Fruit fly (Drosophila melanogaster) whole organism, prepupa: ENCODE results near the gene gNacalpha.

Experiments
- CG10631 ChIP-seq: fragments of 200-800 bp; sonication (Bioruptor generic); optimal IDR thresholded peaks from 2 replicates; lab custom pipeline; 2016; ENCODE audit warnings: missing biosample characterization, missing genetic modification characterization
- CG10669 ChIP-seq: fragments of 200-800 bp; sonication (Bioruptor generic); optimal IDR thresholded peaks from 3 replicates; lab custom pipeline; 2018; ENCODE audit warnings: missing biosample characterization, mild to moderate bottlenecking, missing genetic modification characterization, moderate library complexity
- CG11294 ChIP-seq: fragments of 200-800 bp; sonication (Bioruptor generic); IDR thresholded peaks from 2 replicates; pipeline ENCODE4 v1.3.6; 2022; ENCODE audit warnings: missing biosample characterization, missing genetic modification characterization
- CG11762 ChIP-seq: fragments of 200-800 bp; sonication (Bioruptor generic); optimal IDR thresholded peaks from 3 replicates; lab custom pipeline; 2016; ENCODE audit warnings: missing biosample characterization, missing genetic modification characterization; ENCODE audit not compliant: insufficient read depth
- CG11902 ChIP-seq: fragments of 200-800 bp; sonication (Bioruptor generic); optimal IDR thresholded peaks from 3 replicates; lab custom pipeline; 2016; ENCODE audit warnings: missing biosample characterization, missing genetic modification characterization
- CG15336 ChIP-seq: fragments of 200-800 bp; sonication (Bioruptor generic); IDR thresholded peaks from 2 replicates; pipeline ENCODE4 v1.3.6; 2022; ENCODE audit warnings: missing biosample characterization, missing genetic modification characterization
- CG1621 ChIP-seq: fragments of 200-800 bp; sonication (Bioruptor generic); optimal IDR thresholded peaks from 3 replicates; lab custom pipeline; 2018; ENCODE audit warnings: missing biosample characterization, mild to moderate bottlenecking, missing genetic modification characterization
- CG16779 ChIP-seq: fragments of 200-800 bp; sonication (Bioruptor generic); optimal IDR thresholded peaks from 3 replicates; lab custom pipeline; 2017; ENCODE audit warnings: missing biosample characterization, mild to moderate bottlenecking, missing genetic modification characterization
- CG32006 ChIP-seq: fragments of 200-800 bp; sonication (Bioruptor generic); optimal IDR thresholded peaks from 3 replicates; lab custom pipeline; 2017; ENCODE audit warnings: missing biosample characterization, mild to moderate bottlenecking, missing genetic modification characterization
- CG34406 ChIP-seq: fragments of 200-800 bp; sonication (Bioruptor generic); optimal IDR thresholded peaks from 3 replicates; lab custom pipeline; 2016; ENCODE audit warnings: missing biosample characterization, missing genetic modification characterization
- CG3919 ChIP-seq: fragments of 200-800 bp; sonication (Bioruptor generic); optimal IDR thresholded peaks from 3 replicates; lab custom pipeline; 2016; ENCODE audit warnings: missing biosample characterization, missing genetic modification characterization
- CG4318 ChIP-seq: fragments of 200-800 bp; sonication (Bioruptor generic); optimal IDR thresholded peaks from 3 replicates; lab custom pipeline; 2017; ENCODE audit warnings: missing biosample characterization, mild to moderate bottlenecking, missing genetic modification characterization
- CG6163 ChIP-seq: fragments of 200-800 bp; sonication (Bioruptor generic); IDR thresholded peaks from 3 replicates; pipeline ENCODE4 v1.3.6; 2022; ENCODE audit warnings: missing biosample characterization, missing genetic modification characterization
- CG6276 ChIP-seq: fragments of 200-800 bp; sonication (Bioruptor generic); optimal IDR thresholded peaks from 2 replicates; lab custom pipeline; 2017; ENCODE audit warnings: missing biosample characterization, mild to moderate bottlenecking, missing genetic modification characterization
- CG6792 ChIP-seq: fragments of 200-800 bp; sonication (Bioruptor generic); optimal IDR thresholded peaks from 3 replicates; lab custom pipeline; 2016; ENCODE audit warnings: missing biosample characterization, missing genetic modification characterization
- CG6808 ChIP-seq: fragments of 200-800 bp; sonication (Bioruptor generic); optimal IDR thresholded peaks from 3 replicates; lab custom pipeline; 2017; ENCODE audit warnings: missing biosample characterization, missing genetic modification characterization, mild to moderate bottlenecking, moderate library complexity, missing genetic modification reagents
- CG7368 ChIP-seq: fragments of 200-800 bp; sonication (Bioruptor generic); optimal IDR thresholded peaks from 3 replicates; lab custom pipeline; 2016; ENCODE audit warnings: missing biosample characterization, missing genetic modification characterization
- CG8119 ChIP-seq: fragments of 200-800 bp; sonication (Bioruptor generic); IDR thresholded peaks from 3 replicates; pipeline ENCODE4 v1.3.6; 2022; ENCODE audit warnings: missing biosample characterization, missing genetic modification characterization
- CG8632 ChIP-seq: fragments of 200-800 bp; sonication (Bioruptor generic); optimal IDR thresholded peaks from 3 replicates; lab custom pipeline; 2016; ENCODE audit warnings: missing biosample characterization, missing genetic modification characterization
- CG9139 ChIP-seq: fragments of 200-800 bp; sonication (Bioruptor generic); optimal IDR thresholded peaks from 3 replicates; lab custom pipeline; 2017; ENCODE audit warnings: missing biosample characterization, mild to moderate bottlenecking, missing genetic modification characterization
- Eip75B ChIP-seq: fragments of 200-800 bp; sonication (Bioruptor generic); optimal IDR thresholded peaks from 3 replicates; lab custom pipeline; 2016; ENCODE audit warnings: missing biosample characterization, missing genetic modification characterization
- Eip78C ChIP-seq: fragments of 200-800 bp; sonication (Bioruptor generic); peaks from one replicate; lab custom pipeline; 2016; ENCODE audit warnings: missing biosample characterization, missing genetic modification characterization
- Ets21C ChIP-seq: fragments of 200-800 bp; sonication (Bioruptor generic); optimal IDR thresholded peaks from 3 replicates; lab custom pipeline; 2016; ENCODE audit warnings: missing biosample characterization, missing genetic modification characterization
- Gug ChIP-seq: fragments of 200-800 bp; sonication (Bioruptor generic); IDR thresholded peaks from 2 replicates; pipeline ENCODE4 v1.3.6; 2022; ENCODE audit warnings: missing biosample characterization, missing genetic modification characterization
- Hr39 ChIP-seq: fragments of 200-800 bp; sonication (Bioruptor generic); optimal IDR thresholded peaks from 2 replicates; lab custom pipeline; 2016; ENCODE audit warnings: missing biosample characterization, missing genetic modification characterization
- Hr4 ChIP-seq: fragments of 200-800 bp; sonication (Bioruptor generic); optimal IDR thresholded peaks from 3 replicates; lab custom pipeline; 2016; ENCODE audit warnings: missing biosample characterization, missing genetic modification characterization
- Met ChIP-seq: fragments of 200-800 bp; sonication (Bioruptor generic); optimal IDR thresholded peaks from 3 replicates; lab custom pipeline; 2016; ENCODE audit warnings: missing biosample characterization, missing genetic modification characterization
- OdsH ChIP-seq: fragments of 200-800 bp; sonication (Bioruptor generic); optimal IDR thresholded peaks from 3 replicates; lab custom pipeline; 2016; ENCODE audit warnings: missing biosample characterization, missing genetic modification characterization
- Sox102F ChIP-seq: fragments of 200-800 bp; sonication (Bioruptor generic); optimal IDR thresholded peaks from 2 replicates; lab custom pipeline; 2016; ENCODE audit warnings: missing biosample characterization, mild to moderate bottlenecking, missing genetic modification characterization
- Sox14 ChIP-seq: fragments of 200-800 bp; sonication (Bioruptor generic); optimal IDR thresholded peaks from 3 replicates; lab custom pipeline; 2016; ENCODE audit warnings: missing biosample characterization, missing genetic modification characterization
- Sox15 ChIP-seq: fragments of 200-800 bp; sonication (Bioruptor generic); optimal IDR thresholded peaks from 3 replicates; lab custom pipeline; 2016; ENCODE audit warnings: missing biosample characterization, missing genetic modification characterization
- achi ChIP-seq: fragments of 200-800 bp; sonication (Bioruptor generic); optimal IDR thresholded peaks from 3 replicates; lab custom pipeline; 2016; ENCODE audit warnings: missing biosample characterization, missing genetic modification characterization
- acj6 ChIP-seq: fragments of 200-800 bp; sonication (Bioruptor generic); optimal IDR thresholded peaks from 3 replicates; lab custom pipeline; 2016; ENCODE audit warnings: missing biosample characterization, missing genetic modification characterization
- cyc ChIP-seq: fragments of 200-800 bp; sonication (Bioruptor generic); optimal IDR thresholded peaks from 3 replicates; lab custom pipeline; 2016; ENCODE audit warnings: missing biosample characterization, missing genetic modification characterization
- dac ChIP-seq: fragments of 200-800 bp; sonication (Bioruptor generic); optimal IDR thresholded peaks from 2 replicates; lab custom pipeline; 2017; ENCODE audit warnings: missing biosample characterization, mild to moderate bottlenecking, missing genetic modification characterization
- dsx ChIP-seq: fragments of 200-800 bp; optimal IDR thresholded peaks from 3 replicates; lab custom pipeline; 2019; ENCODE audit warnings: missing biosample characterization, mild to moderate bottlenecking, missing genetic modification characterization, moderate library complexity; ENCODE audit not compliant: poor library complexity, severe bottlenecking
- eg ChIP-seq: fragments of 200-800 bp; sonication (Bioruptor generic); IDR thresholded peaks from 3 replicates; pipeline ENCODE4 v1.3.6; 2022; ENCODE audit warnings: missing biosample characterization, missing genetic modification characterization
- esn ChIP-seq: fragments of 200-800 bp; sonication (Bioruptor generic); optimal IDR thresholded peaks from 2 replicates; lab custom pipeline; 2016; ENCODE audit warnings: missing biosample characterization, mild to moderate bottlenecking, missing genetic modification characterization, moderate library complexity
- fd85E ChIP-seq: fragments of 200-800 bp; sonication (Bioruptor generic); optimal IDR thresholded peaks from 3 replicates; lab custom pipeline; 2016; ENCODE audit warnings: missing biosample characterization, missing genetic modification characterization
- fkh ChIP-seq: fragments of 200-800 bp; sonication (Bioruptor generic); optimal IDR thresholded peaks from 3 replicates; lab custom pipeline; 2017; ENCODE audit warnings: missing biosample characterization, mild to moderate bottlenecking, missing genetic modification characterization, moderate library complexity
- lz ChIP-seq: fragments of 200-800 bp; sonication (Bioruptor generic); optimal IDR thresholded peaks from 3 replicates; lab custom pipeline; 2016; ENCODE audit warnings: missing biosample characterization, missing genetic modification characterization
- net ChIP-seq: fragments of 200-800 bp; sonication (Bioruptor generic); optimal IDR thresholded peaks from 3 replicates; lab custom pipeline; 2016; ENCODE audit warnings: missing biosample characterization, missing genetic modification characterization
- pdm3 ChIP-seq: fragments of 200-800 bp; sonication (Bioruptor generic); optimal IDR thresholded peaks from 3 replicates; lab custom pipeline; 2016; ENCODE audit warnings: missing biosample characterization, missing genetic modification characterization
- spab ChIP-seq: fragments of 200-800 bp; sonication (Bioruptor generic); optimal IDR thresholded peaks from 2 replicates; lab custom pipeline; 2017; ENCODE audit warnings: missing biosample characterization, mild to moderate bottlenecking, missing genetic modification characterization, missing genetic modification reagents
- svp ChIP-seq: fragments of 200-800 bp; sonication (Bioruptor generic); peaks from one replicate; lab custom pipeline; 2016; ENCODE audit warnings: missing biosample characterization, missing genetic modification characterization
- topi ChIP-seq: fragments of 200-800 bp; sonication (Bioruptor generic); optimal IDR thresholded peaks from 3 replicates; lab custom pipeline; 2016; ENCODE audit warnings: missing biosample characterization, missing genetic modification characterization
- vri ChIP-seq: fragments of 200-800 bp; sonication (Bioruptor generic); optimal IDR thresholded peaks from 3 replicates; lab custom pipeline; 2016; ENCODE audit warnings: missing biosample characterization, mild to moderate bottlenecking, missing genetic modification characterization

gNacalpha gene

DNA sequence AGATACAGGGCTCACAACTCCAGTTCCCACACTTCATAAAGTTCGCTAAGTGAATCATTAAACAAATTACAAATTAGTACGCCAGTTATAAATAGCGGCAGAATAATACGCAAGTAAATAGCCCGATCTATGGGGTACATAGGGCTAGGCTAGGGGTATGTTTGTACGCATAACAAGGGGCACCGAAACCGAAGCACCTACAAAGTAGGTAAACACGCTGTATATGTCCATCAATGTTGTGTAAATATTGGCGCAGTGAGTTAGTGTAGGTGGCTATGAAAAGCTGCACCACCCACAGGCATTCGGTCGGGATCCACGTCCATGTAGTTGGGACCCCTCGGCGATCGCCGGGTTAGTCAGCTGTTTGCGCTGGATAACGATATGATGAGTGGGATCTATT, 35.1 kb downstream of the gNacalpha start (continued):
- TF ChIP-seq CG8632 (GFP tag; lab: Kevin White, UChicago) (peak; percentile 56), topi (GFP tag; lab: Kevin White, UChicago) (no peak), Eip75B (GFP tag; lab: Kevin White, UChicago) (peak; percentile 35), CG11762 (peak; percentile 61), CG6163 (GFP tag; lab: Robert Waterston, UW) (peak; percentile 81), CG9139 (GFP tag; lab: Kevin White, UChicago) (peak; percentile 51), CG3919 (GFP tag; lab: Kevin White, UChicago) (peak; percentile 73), CG10631 (GFP tag; lab: Kevin White, UChicago) (peak; percentile 84)
- TF ChIP-seq, all 60 proteins: peak for 42

DNA sequence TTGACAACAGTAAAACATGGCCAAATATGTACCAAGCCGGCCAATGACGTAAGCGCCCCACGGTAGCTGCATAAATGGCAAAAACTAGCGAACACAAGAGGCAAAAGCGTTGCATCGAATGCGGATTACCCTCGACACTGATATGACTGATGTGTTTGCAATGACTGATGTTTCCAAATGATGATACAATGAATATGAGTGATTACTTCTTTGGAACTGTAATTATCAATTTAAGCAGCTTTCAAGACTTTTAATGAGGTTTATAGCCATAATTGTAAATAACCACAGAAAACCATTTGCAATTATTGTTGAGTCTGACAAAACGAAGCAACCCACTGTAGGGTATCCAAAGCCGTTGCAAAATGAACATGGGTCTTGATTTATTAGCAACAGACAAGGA, 36.5 kb downstream of the gNacalpha start:
- TF ChIP-seq eg = peak; percentile 52; the same call in 2 of the 3 replicates
- no peak for TF ChIP-seq Sox102F (GFP tag; lab: Kevin White, UChicago)
- TF ChIP-seq CG6276 = peak; percentile 43
- no peak for TF ChIP-seq CG6808 (GFP tag; lab: Kevin White, UChicago)
- TF ChIP-seq CG10669 = peak; percentile 1
- TF ChIP-seq OdsH (GFP tag; lab: Kevin White, UChicago) = peak; percentile 29
- peak; percentile 73 for TF ChIP-seq Hr4
- TF ChIP-seq CG3919 (GFP tag; lab: Kevin White, UChicago) = peak; percentile 37
- peak; percentile 67 for TF ChIP-seq CG8119
- peak; percentile 29 for TF ChIP-seq achi (GFP tag; lab: Kevin White, UChicago)
- no peak for TF ChIP-seq CG34406 (GFP tag; lab: Kevin White, UChicago)
- TF ChIP-seq CG11762 = no peak
- peak; percentile 17 for TF ChIP-seq net (GFP tag; lab: Kevin White, UChicago)
- TF ChIP-seq Hr39 = peak; percentile 2
- peak; percentile 32 for TF ChIP-seq CG4318
- TF ChIP-seq CG7368 (GFP tag; lab: Kevin White, UChicago) = peak; percentile 12
- no peak for TF ChIP-seq CG11902 (GFP tag; lab: Kevin White, UChicago)
- TF ChIP-seq esn (GFP tag; lab: Kevin White, UChicago) = peak; percentile 2
- TF ChIP-seq pdm3 = peak; percentile 48
- peak; percentile 78 for TF ChIP-seq Eip78C (GFP tag; lab: Kevin White, UChicago)
- TF ChIP-seq CG32006 (GFP tag; lab: Kevin White, UChicago) = peak; percentile 68
- TF ChIP-seq Gug (GFP tag; lab: Robert Waterston, UW) = 0 out of 2 replicates have a peak, but pooled peaks have one; percentile 23
- no peak for TF ChIP-seq Ets21C
- TF ChIP-seq CG16779 (tag; lab: Kevin White, UChicago) = no peak
- peak; percentile 12 for TF ChIP-seq lz (GFP tag; lab: Kevin White, UChicago)
- peak; percentile 22 for TF ChIP-seq dac (GFP tag; lab: Kevin White, UChicago)
- TF ChIP-seq acj6 (GFP tag; lab: Kevin White, UChicago) = peak; percentile 27
- no peak for TF ChIP-seq spab (GFP tag; lab: Kevin White, UChicago)
- TF ChIP-seq CG11294 (GFP tag; lab: Robert Waterston, UW) = no peak
- TF ChIP-seq svp (GFP tag; lab: Kevin White, UChicago) = peak; percentile 68
- TF ChIP-seq fd85E = no peak
- TF ChIP-seq CG15336 = peak; percentile 54; the same call in 1 of the 2 replicates

DNA sequence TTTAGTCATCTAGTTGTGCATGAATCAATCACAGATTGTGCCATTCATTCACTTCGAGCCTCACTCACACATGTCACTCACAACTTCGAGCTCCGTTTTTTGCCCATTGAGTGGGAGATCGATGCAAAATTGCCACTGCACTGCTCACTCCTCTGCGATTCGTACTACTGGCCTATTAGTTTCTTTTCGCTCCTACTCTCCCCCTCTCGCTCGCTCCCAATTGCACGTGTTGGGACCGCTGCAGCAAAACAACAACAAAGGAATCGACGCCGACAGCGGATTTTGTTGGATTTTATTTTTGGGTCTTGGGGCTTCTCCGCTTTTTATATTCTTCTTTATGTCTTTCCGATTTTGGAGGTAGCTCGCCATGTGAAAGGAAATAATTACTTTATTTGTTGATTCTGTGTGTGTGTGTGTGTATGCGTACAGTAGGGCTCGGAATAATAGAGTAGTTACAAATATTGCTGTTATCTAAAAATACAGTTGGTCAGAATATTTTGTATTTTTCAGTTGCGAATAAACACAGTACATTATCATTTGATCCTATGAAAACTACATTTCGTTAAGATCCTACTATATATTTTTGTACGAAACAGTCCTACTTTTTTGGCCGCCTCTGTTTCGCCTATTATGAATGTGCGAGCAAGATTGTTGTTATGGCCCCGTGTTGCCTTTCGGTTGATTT, 37.3 kb downstream of the gNacalpha start:
- no peak for TF ChIP-seq CG1621
- no peak for TF ChIP-seq CG16779 (tag; lab: Kevin White, UChicago)
- TF ChIP-seq CG9139 (GFP tag; lab: Kevin White, UChicago) = no peak
- no peak for TF ChIP-seq CG6792 (GFP tag; lab: Kevin White, UChicago)
- TF ChIP-seq Hr39 = no peak
- TF ChIP-seq dsx (GFP tag; lab: Kevin White, UChicago) = peak; percentile 40
- TF ChIP-seq Sox15 (GFP tag; lab: Kevin White, UChicago) = no peak
- TF ChIP-seq CG11294 (GFP tag; lab: Robert Waterston, UW) = no peak
- TF ChIP-seq CG6163 (GFP tag; lab: Robert Waterston, UW) = 0 out of 3 replicates have a peak, but pooled peaks have one; percentile 33
- TF ChIP-seq CG7368 (GFP tag; lab: Kevin White, UChicago) = no peak
- TF ChIP-seq cyc (GFP tag; lab: Kevin White, UChicago) = no peak
- TF ChIP-seq Met (GFP tag; lab: Kevin White, UChicago) = no peak
- TF ChIP-seq CG10669 = no peak
- TF ChIP-seq achi (GFP tag; lab: Kevin White, UChicago) = peak; percentile 36
- TF ChIP-seq Sox14 (GFP tag; lab: Kevin White, UChicago) = peak; percentile 1
- TF ChIP-seq esn (GFP tag; lab: Kevin White, UChicago) = no peak
- TF ChIP-seq Eip78C (GFP tag; lab: Kevin White, UChicago) = peak; percentile 65
- TF ChIP-seq lz (GFP tag; lab: Kevin White, UChicago) = no peak
- TF ChIP-seq Ets21C = no peak
- TF ChIP-seq spab (GFP tag; lab: Kevin White, UChicago) = no peak
- TF ChIP-seq topi (GFP tag; lab: Kevin White, UChicago) = no peak
- peak; percentile 17 for TF ChIP-seq fkh (GFP tag; lab: Kevin White, UChicago)
- TF ChIP-seq Gug (GFP tag; lab: Robert Waterston, UW) = no peak
- no peak for TF ChIP-seq vri (GFP tag; lab: Kevin White, UChicago)
